Worm (Caenorhabditis elegans) whole organism, L1 larva: ENCODE results near the gene C13E3.1.

ENCODE experiments used
- C04F5.9 ChIP-seq: sonication (generic microtip); optimal IDR thresholded peaks from 2 replicates; lab custom pipeline; 2016; ENCODE audit warnings: missing genetic modification characterization, missing compliant biosample characterization
- C34B4.2 ChIP-seq: sonication (generic microtip); optimal IDR thresholded peaks from 2 replicates; lab custom pipeline; 2017; ENCODE audit warnings: mild to moderate bottlenecking, missing genetic modification characterization, missing compliant biosample characterization
- aly-2 ChIP-seq: fragments of 150-350 bp; optimal IDR thresholded peaks from 2 replicates; lab custom pipeline; 2014; ENCODE audit warnings: missing biosample characterization, missing genetic modification characterization
- blmp-1 ChIP-seq: fragments of 150-350 bp; optimal IDR thresholded peaks from 2 replicates; lab custom pipeline; 2014; ENCODE audit warnings: missing biosample characterization, missing genetic modification characterization
- ceh-8 ChIP-seq: fragments of 200-800 bp; sonication (Bioruptor generic); optimal IDR thresholded peaks from 2 replicates; lab custom pipeline; 2018; ENCODE audit warnings: mild to moderate bottlenecking, missing genetic modification characterization, moderate library complexity, missing compliant biosample characterization
- ceh-82 ChIP-seq, 3 experiments: fragments of 150-350 bp in 1 of 3; sonication (generic microtip) in 2 of 3; optimal IDR thresholded peaks; 2 replicates each; lab custom pipeline; 2014 to 2017; ENCODE audit warnings: missing biosample characterization in 3 of 3, missing genetic modification characterization in 3 of 3
- ceh-88 ChIP-seq: fragments of 200-800 bp; sonication (Bioruptor generic); IDR thresholded peaks from 2 replicates; pipeline ENCODE4 v1.3.6; 2022; ENCODE audit warnings: missing genetic modification characterization, missing compliant biosample characterization
- ceh-90 ChIP-seq: sonication (generic microtip); optimal IDR thresholded peaks from 2 replicates; lab custom pipeline; 2016; ENCODE audit warnings: missing genetic modification characterization, missing compliant biosample characterization
- dpl-1 ChIP-seq, 3 experiments: fragments of 150-350 bp in 2 of 3; sonication (generic microtip) in 1 of 3; optimal IDR thresholded peaks; 2 replicates each; lab custom pipeline; 2014 to 2017; ENCODE audit warnings: missing biosample characterization in 3 of 3, missing genetic modification characterization in 3 of 3, missing genetic modification reagents in 3 of 3
- dsc-1 ChIP-seq: sonication (generic microtip); optimal IDR thresholded peaks from 2 replicates; lab custom pipeline; 2016; ENCODE audit warnings: mild to moderate bottlenecking, missing genetic modification characterization, missing compliant biosample characterization
- efl-1 ChIP-seq, 4 experiments: fragments of 150-350 bp; optimal IDR thresholded peaks in 3 of 4; peaks in 1 of 4; 1 replicate in 1 of 4; 2 replicates in 3 of 4; lab custom pipeline; 2014; ENCODE audit warnings: missing biosample characterization in 2 of 4, missing genetic modification characterization in 2 of 4, missing genetic modification reagents in 2 of 4
- elt-2 ChIP-seq: sonication (generic microtip); optimal IDR thresholded peaks from 2 replicates; lab custom pipeline; 2016; ENCODE audit warnings: missing genetic modification characterization, mild to moderate bottlenecking, inconsistent platforms, missing compliant biosample characterization, missing genetic modification reagents
- fkh-10 ChIP-seq: sonication (generic microtip); optimal IDR thresholded peaks from 2 replicates; lab custom pipeline; 2017; ENCODE audit warnings: missing biosample characterization, missing genetic modification reagents, missing genetic modification characterization
- fkh-4 ChIP-seq: sonication (generic microtip); optimal IDR thresholded peaks from 2 replicates; lab custom pipeline; 2016; ENCODE audit warnings: missing compliant biosample characterization, missing genetic modification characterization, borderline replicate concordance
- fkh-8 ChIP-seq: sonication (generic microtip); optimal IDR thresholded peaks from 2 replicates; lab custom pipeline; 2016; ENCODE audit warnings: mild to moderate bottlenecking, missing genetic modification characterization, missing compliant biosample characterization
- grh-1 ChIP-seq: fragments of 200-800 bp; sonication (Bioruptor generic); IDR thresholded peaks from 2 replicates; pipeline ENCODE4 v1.3.6; 2022; ENCODE audit warnings: missing genetic modification reagents, missing genetic modification characterization, missing compliant biosample characterization
- hlh-4 ChIP-seq: sonication (generic microtip); optimal IDR thresholded peaks from 2 replicates; lab custom pipeline; 2016; ENCODE audit warnings: mild to moderate bottlenecking, missing genetic modification characterization, missing compliant biosample characterization
- lin-13 ChIP-seq: fragments of 150-350 bp; optimal IDR thresholded peaks from 2 replicates; lab custom pipeline; 2014; ENCODE audit warnings: missing biosample characterization, missing genetic modification reagents, missing genetic modification characterization
- lin-14 ChIP-seq: fragments of 200-800 bp; sonication (Bioruptor generic); optimal IDR thresholded peaks from 2 replicates; lab custom pipeline; 2018; ENCODE audit warnings: mild to moderate bottlenecking, missing genetic modification characterization, moderate library complexity, missing compliant biosample characterization
- lin-15B ChIP-seq: fragments of 150-350 bp; sonication (generic microtip); optimal IDR thresholded peaks from 3 replicates; lab custom pipeline; 2014; ENCODE audit warnings: missing biosample characterization, missing genetic modification characterization
- lin-35 ChIP-seq, 2 experiments: fragments of 150-350 bp; optimal IDR thresholded peaks; 2 replicates each; lab custom pipeline; 2014; ENCODE audit warnings: missing biosample characterization in 2 of 2, missing genetic modification characterization in 2 of 2, missing genetic modification reagents in 2 of 2
- lin-39 ChIP-seq: fragments of 150-350 bp; optimal IDR thresholded peaks from 2 replicates; lab custom pipeline; 2014; ENCODE audit warnings: missing biosample characterization, missing genetic modification reagents, missing genetic modification characterization
- lir-3 ChIP-seq: sonication (generic microtip); optimal IDR thresholded peaks from 2 replicates; lab custom pipeline; 2016; ENCODE audit warnings: mild to moderate bottlenecking, missing genetic modification characterization, moderate library complexity, missing compliant biosample characterization; ENCODE audit not compliant: poor library complexity
- lsy-2 ChIP-seq, 2 experiments: fragments of 150-350 bp; optimal IDR thresholded peaks; 2 replicates each; lab custom pipeline; 2014; ENCODE audit warnings: missing biosample characterization in 2 of 2, missing genetic modification characterization in 2 of 2
- mep-1 ChIP-seq: fragments of 150-350 bp; optimal IDR thresholded peaks from 2 replicates; lab custom pipeline; 2014; ENCODE audit warnings: missing biosample characterization, missing genetic modification characterization
- nhr-12 ChIP-seq: sonication (generic microtip); optimal IDR thresholded peaks from 2 replicates; lab custom pipeline; 2017; ENCODE audit warnings: missing biosample characterization, missing genetic modification characterization
- nhr-20 ChIP-seq: sonication (generic microtip); optimal IDR thresholded peaks from 2 replicates; lab custom pipeline; 2016; ENCODE audit warnings: mild to moderate bottlenecking, missing genetic modification characterization, missing compliant biosample characterization
- nhr-84 ChIP-seq: sonication (generic microtip); optimal IDR thresholded peaks from 2 replicates; lab custom pipeline; 2017; ENCODE audit warnings: missing biosample characterization, missing genetic modification characterization
- nhr-85 ChIP-seq: sonication (generic microtip); peaks from one replicate; lab custom pipeline; 2016; ENCODE audit warnings: missing genetic modification characterization, inconsistent platforms, missing compliant biosample characterization
- pqm-1 ChIP-seq: sonication (generic microtip); optimal IDR thresholded peaks from 3 replicates; lab custom pipeline; 2017; ENCODE audit warnings: missing biosample characterization, missing genetic modification characterization
- skn-1 ChIP-seq: fragments of 150-350 bp; optimal IDR thresholded peaks from 2 replicates; lab custom pipeline; 2014; ENCODE audit warnings: missing biosample characterization, missing genetic modification characterization
- snu-23 ChIP-seq: sonication (generic microtip); optimal IDR thresholded peaks from 2 replicates; lab custom pipeline; 2016; ENCODE audit warnings: missing genetic modification characterization, missing compliant biosample characterization
- sox-4 ChIP-seq: sonication (generic microtip); optimal IDR thresholded peaks from 2 replicates; lab custom pipeline; 2016; ENCODE audit warnings: missing genetic modification characterization, missing compliant biosample characterization
- sptf-1 ChIP-seq: fragments of 150-350 bp; optimal IDR thresholded peaks from 2 replicates; lab custom pipeline; 2014; ENCODE audit warnings: missing biosample characterization, missing genetic modification characterization
- tbx-2 ChIP-seq: sonication (generic microtip); optimal IDR thresholded peaks from 2 replicates; lab custom pipeline; 2016; ENCODE audit warnings: missing genetic modification characterization, missing compliant biosample characterization
- unc-130 ChIP-seq: fragments of 150-350 bp; optimal IDR thresholded peaks from 2 replicates; lab custom pipeline; 2017; ENCODE audit warnings: missing biosample characterization, missing genetic modification characterization, inconsistent platforms
- unc-30 ChIP-seq: sonication (generic microtip); optimal IDR thresholded peaks from 2 replicates; lab custom pipeline; 2017; ENCODE audit warnings: missing biosample characterization, missing genetic modification characterization
- unc-98 ChIP-seq: fragments of 200-800 bp; sonication (Bioruptor generic); IDR thresholded peaks from 2 replicates; pipeline ENCODE4 v1.3.6; 2022; ENCODE audit warnings: missing genetic modification characterization, missing compliant biosample characterization
- zag-1 ChIP-seq: fragments of 150-350 bp; optimal IDR thresholded peaks from 2 replicates; lab custom pipeline; 2014; ENCODE audit warnings: missing biosample characterization, missing genetic modification characterization
- zip-4 ChIP-seq: fragments of 200-800 bp; sonication (Bioruptor generic); optimal IDR thresholded peaks from 2 replicates; lab custom pipeline; 2018; ENCODE audit warnings: mild to moderate bottlenecking, missing genetic modification characterization, moderate library complexity, missing compliant biosample characterization

The C13E3.1 gene

DNA sequence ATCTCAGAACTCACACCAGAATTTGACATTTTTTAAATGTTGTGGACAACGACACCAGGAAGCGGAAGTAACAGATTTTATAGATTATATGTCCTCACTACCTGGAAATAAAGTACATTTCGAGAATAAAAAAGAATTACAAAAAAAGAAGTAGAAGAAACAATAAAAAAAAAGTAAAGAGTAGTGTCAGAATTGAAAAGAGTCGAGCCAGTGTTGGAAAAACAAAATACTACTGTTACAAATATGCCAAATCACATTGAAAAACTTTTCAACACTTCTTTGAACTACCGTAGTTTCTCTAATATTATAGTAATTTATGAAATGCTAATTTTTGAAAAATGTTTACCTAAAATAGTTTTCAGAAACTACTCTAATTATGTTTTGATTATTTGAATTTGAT, 18.2 kb upstream of the C13E3.1 start, which contains the start of gene C06E2.1:
TSS of gene C06E2.1 (minus strand) at position 101 of the 400 bp plus-strand sequence.
- TF ChIP-seq nhr-12 (no peak), fkh-8 (tag; lab: Kevin White, UChicago) (peak; percentile 71)
- TF ChIP-seq, all 84 proteins: peak for 1

DNA sequence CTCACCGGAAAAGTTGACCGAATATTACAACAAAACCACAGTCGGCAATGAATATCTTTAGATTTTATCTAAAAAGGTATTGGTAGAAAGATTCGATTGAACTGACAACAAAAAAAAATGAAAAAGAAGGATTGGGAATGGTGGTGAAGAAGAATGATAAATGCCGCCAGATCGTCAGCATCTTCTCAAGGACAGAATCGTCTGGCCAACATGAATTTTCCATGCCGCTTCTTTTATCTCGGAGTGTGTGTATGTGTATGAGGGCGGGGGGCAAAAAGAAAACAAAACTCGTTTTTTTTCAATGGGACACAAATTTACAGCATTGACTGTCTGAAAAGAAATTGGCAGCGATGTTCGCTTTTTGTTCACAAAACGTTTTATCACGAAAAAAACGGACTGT, 17.0 kb upstream of the C13E3.1 start:
- TF ChIP-seq grh-1 (0 out of 2 replicates have a peak, but pooled peaks have one; percentile 17), lin-14 (GFP tag; lab: Kevin White, UChicago) (peak; percentile 48), ceh-88 (no peak), ceh-82 (tag; optimal IDR thresholded peaks at IDR 0.05; lab: Kevin White, UChicago) (no peak), nhr-85 (tag; lab: Kevin White, UChicago) (peak; percentile 28), ceh-8 (no peak), mep-1 (peak; percentile 27), blmp-1 (peak; percentile 53)

- TF ChIP-seq lin-39 (tag; lab: Kevin White, UChicago) = no peak
- TF ChIP-seq unc-98 (GFP tag; lab: Robert Waterston, UW) = no peak
- TF ChIP-seq efl-1 (optimal IDR thresholded peaks at IDR 0.05; lab: Kevin White, UChicago) = no peak
- peak in 1 of 2 experiments; percentile 86 for TF ChIP-seq efl-1 (GFP tag; optimal IDR thresholded peaks at IDR 0.05 in 1 of 2; lab: Kevin White, UChicago)
- TF ChIP-seq sox-4 (tag; lab: Kevin White, UChicago) = no peak
- no peak for TF ChIP-seq sptf-1 (tag; lab: Kevin White, UChicago)
- TF ChIP-seq dsc-1 (tag; lab: Kevin White, UChicago) = no peak
- no peak for TF ChIP-seq nhr-12
- TF ChIP-seq nhr-20 (tag; lab: Kevin White, UChicago) = peak; percentile 26
- TF ChIP-seq lsy-2 (tag; optimal IDR thresholded peaks at IDR 0.05; lab: Kevin White, UChicago) = no peak
- no peak for TF ChIP-seq lin-13 (GFP tag; lab: Kevin White, UChicago)
- TF ChIP-seq fkh-4 (tag; lab: Kevin White, UChicago) = no peak
- no peak for TF ChIP-seq hlh-4 (tag; lab: Kevin White, UChicago)
- TF ChIP-seq lin-35 (GFP tag; optimal IDR thresholded peaks at IDR 0.05; lab: Kevin White, UChicago) = peak in 1 of 2 experiments; percentile 17
- TF ChIP-seq zip-4 (GFP tag; lab: Kevin White, UChicago) = no peak
- TF ChIP-seq C04F5.9 (tag; lab: Kevin White, UChicago) = no peak
- no peak for TF ChIP-seq pqm-1 (tag; lab: Kevin White, UChicago)
- peak; percentile 23 for TF ChIP-seq snu-23 (GFP tag; lab: Kevin White, UChicago)
- TF ChIP-seq tbx-2 (tag; lab: Kevin White, UChicago) = no peak
- no peak for TF ChIP-seq aly-2 (tag; lab: Kevin White, UChicago)
- TF ChIP-seq C34B4.2 (tag; lab: Kevin White, UChicago) = no peak
- no peak for TF ChIP-seq ceh-90 (tag; lab: Kevin White, UChicago)
- no peak for TF ChIP-seq unc-130 (tag; lab: Kevin White, UChicago)
- TF ChIP-seq fkh-10 (GFP tag; lab: Kevin White, UChicago) = no peak
- TF ChIP-seq skn-1 (tag; lab: Kevin White, UChicago) = no peak
- TF ChIP-seq lir-3 (tag; lab: Kevin White, UChicago) = no peak
These were observed 15.7 kb upstream of the C13E3.1 start for ce11 chrX:8877162-8877561.

ce11 chrX:8878709-8879108, 14.2 kb upstream of the C13E3.1 start:
- TF ChIP-seq nhr-85 (tag; lab: Kevin White, UChicago) = peak; percentile 72
- TF ChIP-seq lin-15B = no peak
- TF ChIP-seq, all 84 proteins: peak for 1

ce11 chrX:8879349-8879748, 13.6 kb upstream of the C13E3.1 start, which contains the start of gene C06E2.2:
TSS of gene C06E2.2 (plus strand) at chrX:8879649.
- TF ChIP-seq zag-1 (tag; lab: Kevin White, UChicago) = no peak
- TF ChIP-seq elt-2 (tag; lab: Kevin White, UChicago) = no peak
- no peak for TF ChIP-seq snu-23 (GFP tag; lab: Kevin White, UChicago)
- TF ChIP-seq nhr-12 = no peak
- TF ChIP-seq efl-1 (optimal IDR thresholded peaks at IDR 0.05; lab: Kevin White, UChicago) = no peak
- TF ChIP-seq efl-1 (GFP tag; optimal IDR thresholded peaks at IDR 0.05 in 1 of 2; lab: Kevin White, UChicago) = no peak
- no peak for TF ChIP-seq ceh-90 (tag; lab: Kevin White, UChicago)
- no peak for TF ChIP-seq unc-30 (tag; lab: Kevin White, UChicago)
- no peak for TF ChIP-seq nhr-84
- TF ChIP-seq dpl-1 (GFP tag; optimal IDR thresholded peaks at IDR 0.05; lab: Kevin White, UChicago) = no peak
- no peak for TF ChIP-seq skn-1 (tag; lab: Kevin White, UChicago)
